Fruit fly (Drosophila melanogaster) ovary, adult (tissue): ENCODE data around the gene lectin-37Db.
A peak's percentile ranks its signal among the peaks of the same experiment; 100 is the strongest.

Experiments
- CG17801 ChIP-seq: fragments of 200-800 bp; optimal IDR thresholded peaks from 2 replicates; lab custom pipeline; 2019; ENCODE audit warnings: missing biosample characterization, mild to moderate bottlenecking, missing genetic modification characterization, moderate library complexity; ENCODE audit not compliant: partially characterized antibody

lectin-37Db gene

DNA sequence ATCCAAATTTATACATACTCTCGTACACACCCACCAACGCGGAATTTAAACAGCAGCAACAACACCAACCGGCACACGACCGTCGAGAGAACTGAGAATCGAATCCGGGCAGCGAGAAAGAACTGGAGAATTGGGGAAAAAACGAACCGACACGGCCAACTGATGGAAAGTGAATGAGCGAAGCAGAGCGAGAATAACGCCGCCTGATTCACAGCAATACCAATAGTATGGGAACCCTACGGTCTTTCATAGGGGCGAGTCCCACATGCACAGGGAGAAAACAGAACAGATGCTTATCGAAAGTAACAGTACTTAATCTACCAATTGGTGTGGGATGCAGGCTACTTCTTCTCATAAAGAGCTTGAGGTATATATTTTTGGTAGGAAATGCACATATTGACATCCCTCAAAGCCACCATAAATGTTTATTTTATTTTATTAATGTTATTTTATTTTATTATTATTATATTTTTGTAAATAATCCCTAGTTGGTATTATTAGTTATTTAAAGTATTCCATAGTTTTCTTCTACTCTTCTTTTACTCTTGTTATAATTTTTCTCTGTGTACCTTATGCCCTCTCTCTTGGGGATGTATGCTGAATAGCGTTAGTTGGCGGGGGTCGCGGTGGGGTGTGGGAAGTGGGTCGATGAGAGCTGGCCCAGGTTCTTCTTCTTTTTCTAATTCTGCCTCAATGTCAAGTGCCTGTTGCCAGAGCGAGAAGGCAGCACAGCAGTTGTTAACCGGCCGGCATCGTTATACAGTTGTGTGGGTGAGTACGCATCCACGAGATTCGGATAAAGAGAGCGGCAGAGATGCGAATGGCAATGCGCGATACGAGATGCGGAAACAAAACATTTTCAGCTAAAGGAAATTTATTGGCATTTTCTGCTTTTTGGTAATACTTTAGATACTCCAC is 20.3 kb upstream of the lectin-37Db start, which contains the start of gene CG17544:
Gene CG17544, minus strand, starts transcription at position 177 of the 918 bp plus-strand sequence.
- no peak for TF ChIP-seq CG17801

- no peak for TF ChIP-seq CG17801
Measured at dm6 chr2L:19401914-19402313, 17.0 kb upstream of the lectin-37Db start.

DNA sequence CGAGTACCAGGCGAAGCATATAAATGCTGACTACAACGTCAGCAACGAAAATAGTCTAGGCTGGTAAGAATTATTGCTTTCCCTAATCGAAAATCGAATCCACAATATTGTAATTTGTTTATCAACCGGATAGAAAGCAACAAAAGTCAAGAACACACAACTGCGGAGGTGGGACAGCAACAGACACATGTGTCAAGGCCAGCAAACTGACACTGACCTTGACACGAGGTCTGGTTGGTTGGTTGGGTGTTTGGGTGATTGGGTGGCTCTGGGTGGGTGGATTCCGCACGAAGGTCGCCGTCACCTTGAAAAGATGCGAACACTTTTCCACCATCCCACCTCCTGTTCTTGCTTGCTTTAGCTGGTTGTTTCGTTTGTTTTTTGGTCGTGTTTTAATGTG is 16.2 kb upstream of the lectin-37Db start:
- TF ChIP-seq CG17801, result no peak

dm6 chr2L:19403398-19403797 is 15.5 kb upstream of the lectin-37Db start:
- no peak for TF ChIP-seq CG17801

DNA sequence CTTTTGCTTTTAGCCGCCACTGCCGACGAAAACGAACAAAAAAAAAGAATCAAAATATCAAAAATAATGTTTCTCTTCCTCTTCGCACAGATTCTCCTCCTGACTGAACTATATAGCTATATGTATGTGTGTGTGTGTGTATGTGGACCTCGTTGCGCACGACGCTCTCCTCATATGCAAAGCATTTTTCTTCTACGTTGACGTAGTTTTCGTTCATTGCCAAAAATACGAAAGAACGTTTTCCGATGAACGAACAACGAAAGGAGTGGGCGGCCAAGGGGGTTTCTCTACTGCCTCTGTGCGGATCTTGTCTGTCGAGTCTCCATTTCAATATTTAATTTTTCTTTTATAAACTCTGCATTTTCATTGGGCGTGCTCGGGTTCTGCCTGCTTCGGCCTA is 14.1 kb upstream of the lectin-37Db start:
- no peak for TF ChIP-seq CG17801

DNA sequence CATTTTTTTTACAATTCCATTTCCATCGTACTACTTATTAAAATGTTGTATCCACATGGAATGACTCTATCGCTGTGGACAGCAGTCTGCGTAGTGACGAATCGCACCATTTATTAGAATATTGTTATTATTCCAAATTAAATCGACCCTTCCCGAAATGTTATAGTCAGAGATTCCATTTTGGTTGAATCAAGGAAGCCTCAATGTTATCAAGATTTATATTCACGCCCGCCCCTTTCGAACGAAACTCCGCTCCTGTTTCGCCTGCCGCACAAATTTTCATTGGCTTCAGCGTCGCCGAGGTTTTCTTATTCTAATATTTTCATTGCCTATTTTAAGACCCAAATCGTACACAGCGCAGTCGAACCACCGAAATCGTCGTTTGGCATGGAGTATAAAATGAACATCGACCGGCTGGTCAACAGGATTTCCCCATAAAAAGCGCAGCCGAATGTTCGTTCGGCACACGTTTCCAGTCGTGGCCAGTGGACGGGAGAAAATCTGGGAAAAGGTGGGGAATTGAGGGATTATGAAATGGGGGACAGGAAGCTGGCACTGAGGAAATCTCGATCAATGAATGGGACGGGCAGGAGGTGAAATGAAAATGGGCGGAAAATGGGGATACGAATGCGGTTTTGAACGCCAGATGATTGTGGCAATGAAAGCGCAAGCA is 13.1 kb upstream of the lectin-37Db start:
- TF ChIP-seq CG17801, result no peak

- no peak for TF ChIP-seq CG17801
Measured at dm6 chr2L:19406419-19406818, 12.5 kb upstream of the lectin-37Db start.

- no peak for TF ChIP-seq CG17801
Measured at dm6 chr2L:19411966-19412365, 6.9 kb upstream of the lectin-37Db start.

dm6 chr2L:19413118-19413893 is 5.6 kb upstream of the lectin-37Db start:
- TF ChIP-seq CG17801, result no peak

- no peak for TF ChIP-seq CG17801
Measured at dm6 chr2L:19414233-19414749, 4.6 kb upstream of the lectin-37Db start.

DNA sequence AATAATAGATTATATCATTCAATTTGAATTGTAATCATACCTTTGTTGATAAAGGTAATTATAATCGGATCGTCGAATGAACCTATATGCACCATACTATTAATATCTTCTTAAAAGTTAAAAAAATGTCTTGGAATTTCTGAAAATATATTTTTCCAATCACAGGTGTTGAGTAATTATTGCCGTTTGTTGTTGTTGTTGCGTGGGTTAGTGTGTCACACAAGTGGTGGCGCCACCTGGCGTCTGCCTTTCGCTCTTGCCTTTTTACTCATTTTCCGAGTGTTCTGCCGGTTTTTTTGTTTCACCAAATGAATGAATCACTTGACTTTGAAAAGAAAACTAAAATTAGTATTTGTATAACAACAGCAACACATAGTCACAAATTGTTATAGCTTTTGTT is 3.7 kb upstream of the lectin-37Db start:
- TF ChIP-seq CG17801, result no peak

DNA sequence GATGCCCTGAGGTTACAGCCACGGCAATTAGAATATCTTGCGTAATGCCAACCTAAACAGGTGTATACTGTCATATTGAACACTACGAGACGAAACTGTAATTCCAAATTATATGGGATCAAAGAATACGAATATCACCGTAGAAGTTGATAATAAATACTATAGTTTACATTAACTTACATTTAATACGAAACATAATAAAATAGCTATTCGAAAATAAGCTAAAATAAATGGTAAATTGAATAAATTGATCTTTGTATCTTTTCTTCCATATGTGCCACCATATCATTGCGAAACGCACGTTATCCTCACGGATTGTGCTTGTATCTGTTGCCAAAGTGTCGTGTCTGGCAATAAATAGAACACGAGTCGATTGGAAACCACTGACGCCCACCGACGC is 3.0 kb upstream of the lectin-37Db start:
- no peak for TF ChIP-seq CG17801

dm6 chr2L:19416602-19417497 is 2.0 kb upstream of the lectin-37Db start, which contains the start of gene Lectin-galC1:
Gene Lectin-galC1, plus strand, starts transcription at chr2L:19417447.
- peak; percentile 41 for TF ChIP-seq CG17801

DNA sequence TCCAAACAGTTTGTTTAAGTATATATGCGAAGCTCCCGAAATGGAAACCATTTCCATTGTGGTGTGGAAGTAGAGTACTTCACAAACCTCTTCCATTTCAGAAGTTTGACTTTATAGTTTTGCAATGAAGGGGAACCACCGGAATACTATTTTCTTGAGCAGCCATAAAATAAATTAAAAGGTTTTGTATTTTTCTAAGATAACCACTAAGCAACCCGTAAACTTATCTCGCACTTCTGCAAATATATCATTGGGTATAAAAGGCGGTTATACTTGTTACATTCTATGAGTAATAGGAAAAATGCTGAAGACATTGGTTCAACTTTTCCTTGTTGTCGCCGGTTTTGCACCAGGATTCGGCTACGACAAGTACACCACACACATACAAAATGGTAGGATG is 858 bp upstream of the lectin-37Db start, which contains the start of gene lectin-37Da:
Gene lectin-37Da, plus strand, starts transcription at position 301 of the 400 bp plus-strand sequence.
- no peak for TF ChIP-seq CG17801

DNA sequence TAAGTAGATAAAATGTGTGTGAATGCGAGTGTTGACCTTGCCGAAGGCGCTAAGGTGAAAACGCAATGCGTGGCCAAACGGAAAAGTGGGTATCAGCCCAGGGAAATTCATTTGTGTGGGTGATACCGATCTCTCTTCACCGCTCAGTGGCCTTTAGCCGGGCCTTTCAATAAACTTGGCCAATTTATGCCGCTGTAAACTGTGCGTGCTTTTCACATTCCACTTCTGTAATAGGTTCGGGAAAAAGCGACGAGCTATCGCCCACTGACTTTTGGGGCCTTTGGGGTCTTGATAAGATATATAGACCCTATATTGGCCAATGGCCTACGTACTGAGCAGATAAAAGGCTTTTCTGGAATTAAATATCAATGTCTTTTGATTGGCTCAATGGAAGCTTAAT is 2.7 kb downstream of the lectin-37Db start:
- TF ChIP-seq CG17801, result no peak
